Worm (Caenorhabditis elegans): ENCODE data around the gene Y16E11A.4.

- TF ChIP-seq aly-2 (tag; optimal IDR thresholded peaks at IDR 0.05) (no peak), snpc-4 (tag; optimal IDR thresholded peaks at IDR 0.05) (no peak), hpl-2 (GFP tag; optimal IDR thresholded peaks at IDR 0.05) (no peak)
Measured at ce11 chrII:2030367-2030766, 43.3 kb downstream of the Y16E11A.4 start, which contains the start of gene bath-3.

Measured in whole organism, L1 larva.